Fruit fly (Drosophila melanogaster): ENCODE results near the gene LManII.

LManII gene

dm6 chr2L:10466865-10467270 is 9.4 kb downstream of the LManII start (continued):
- TF ChIP-seq sens (GFP tag) (peak; percentile 93), nerfin-2 (GFP tag; IDR thresholded peaks at IDR 0.05; ENCODE audit: partially characterized antibody) (no peak), schlank (tag; optimal IDR thresholded peaks at IDR 0.05) (no peak), CG6683 (GFP tag; optimal IDR thresholded peaks at IDR 0.05) (peak; percentile 21), CG8089 (GFP tag; optimal IDR thresholded peaks at IDR 0.05) (peak; percentile 22), Mad (GFP tag; optimal IDR thresholded peaks at IDR 0.05) (no peak), Usf (GFP tag; optimal IDR thresholded peaks at IDR 0.05) (peak; percentile 15), CG2120 (GFP tag; optimal IDR thresholded peaks at IDR 0.05) (peak; percentile 27), CG8388 (GFP tag; optimal IDR thresholded peaks at IDR 0.05) (peak; percentile 65), CG6654 (GFP tag; optimal IDR thresholded peaks at IDR 0.05) (peak; percentile 32), Eip74EF (GFP tag; optimal IDR thresholded peaks at IDR 0.05) (peak in 1 of 2 experiments; percentile 65), E2f1 (GFP tag; IDR thresholded peaks at IDR 0.05) (peak; percentile 26; the same call in 1 of the 2 replicates), CG10274 (GFP tag; optimal IDR thresholded peaks at IDR 0.05) (peak; percentile 28), ranshi (GFP tag; IDR thresholded peaks at IDR 0.05) (0 out of 2 replicates have a peak, but pooled peaks have one; percentile 20), CG18764 (GFP tag; optimal IDR thresholded peaks at IDR 0.05) (peak; percentile 1), chif (GFP tag; optimal IDR thresholded peaks at IDR 0.05) (peak; percentile 37 to 59), Hr78 (GFP tag; optimal IDR thresholded peaks at IDR 0.05) (peak in 1 of 2 experiments; percentile 38), Hsf (GFP tag; optimal IDR thresholded peaks at IDR 0.05) (peak; percentile 57), disco-r (GFP tag; optimal IDR thresholded peaks at IDR 0.05) (peak; percentile 18), dm (GFP tag; optimal IDR thresholded peaks at IDR 0.05) (no peak), her (GFP tag; optimal IDR thresholded peaks at IDR 0.05) (no peak), toy (GFP tag; IDR thresholded peaks at IDR 0.05) (no peak), zfh2 (GFP tag; optimal IDR thresholded peaks at IDR 0.05) (no peak), CG8924 (tag; optimal IDR thresholded peaks at IDR 0.05) (peak; percentile 62), ssp (GFP tag; IDR thresholded peaks at IDR 0.05) (peak; percentile 64; the same call in 1 of the 2 replicates), HHEX (GFP tag; optimal IDR thresholded peaks at IDR 0.05) (peak; percentile 53), scrt (GFP tag; optimal IDR thresholded peaks at IDR 0.05) (no peak), caup (GFP tag; optimal IDR thresholded peaks at IDR 0.05; ENCODE audit: severe bottlenecking) (no peak), eve (GFP tag; optimal IDR thresholded peaks at IDR 0.05) (peak in 1 of 2 experiments; percentile 87), Jarid2 (GFP tag; optimal IDR thresholded peaks at IDR 0.05) (peak; percentile 43), crp (GFP tag; optimal IDR thresholded peaks at IDR 0.05) (peak in 1 of 2 experiments; percentile 8), CG14965 (GFP tag; optimal IDR thresholded peaks at IDR 0.05; ENCODE audit: borderline replicate concordance) (peak; percentile 29), fd3F (GFP tag; optimal IDR thresholded peaks at IDR 0.05) (peak; percentile 2), CG6854 (GFP tag; optimal IDR thresholded peaks at IDR 0.05) (no peak), CG17912 (GFP tag; optimal IDR thresholded peaks at IDR 0.05) (no peak), esg (GFP tag; conservative IDR thresholded peaks at IDR 0.05) (no peak; the same call in 1 of the 2 replicates), Ada2b (GFP tag; IDR thresholded peaks at IDR 0.05) (no peak), CG14860 (GFP tag; IDR thresholded peaks at IDR 0.05; ENCODE audit: partially characterized antibody) (no peak), slp2 (GFP tag; optimal IDR thresholded peaks at IDR 0.05) (peak; percentile 37), aop (GFP tag; IDR thresholded peaks at IDR 0.05) (no peak), CG10431 (GFP tag; optimal IDR thresholded peaks at IDR 0.05) (no peak), grau (tag; optimal IDR thresholded peaks at IDR 0.05) (peak; percentile 52), chm (GFP tag; IDR thresholded peaks at IDR 0.05) (no peak), CG33557 (GFP tag; optimal IDR thresholded peaks at IDR 0.05) (peak; percentile 12), CG3065 (GFP tag; optimal IDR thresholded peaks at IDR 0.05) (no peak), CG10209 (GFP tag; optimal IDR thresholded peaks at IDR 0.05) (peak; percentile 17), Stat92E (GFP tag; optimal IDR thresholded peaks at IDR 0.05) (peak in 1 of 3 experiments; percentile 43), CG4360 (GFP tag; IDR thresholded peaks at IDR 0.05) (no peak), Lim3 (GFP tag; IDR thresholded peaks at IDR 0.05) (no peak)

All from whole organism, embryonic.